Worm (Caenorhabditis elegans) whole organism, young adult: ENCODE results near the gene C03B1.4.

Experiments
- B0019.2 ChIP-seq: fragments of 200-800 bp; sonication (Bioruptor generic); conservative IDR thresholded peaks from 2 replicates; pipeline ENCODE4 v1.3.6; 2022; ENCODE audit warnings: missing genetic modification reagents, missing genetic modification characterization, missing compliant biosample characterization
- F23B12.7 ChIP-seq: sonication (generic microtip); optimal IDR thresholded peaks from 2 replicates; lab custom pipeline; 2017; ENCODE audit warnings: missing genetic modification characterization, mild to moderate bottlenecking, missing compliant biosample characterization, antibody characterized with exemption, moderate library complexity; ENCODE audit not compliant: insufficient read depth
- F49E8.2 ChIP-seq: sonication (generic microtip); optimal IDR thresholded peaks from 3 replicates; lab custom pipeline; 2017; ENCODE audit warnings: missing genetic modification characterization, mild to moderate bottlenecking, missing compliant biosample characterization, antibody characterized with exemption, moderate library complexity; ENCODE audit not compliant: insufficient read depth
- F57C9.4 ChIP-seq: sonication (generic microtip); optimal IDR thresholded peaks from 2 replicates; lab custom pipeline; 2017; ENCODE audit warnings: mild to moderate bottlenecking, missing genetic modification characterization, missing compliant biosample characterization
- K11D2.4 ChIP-seq: fragments of 200-800 bp; sonication (Bioruptor generic); IDR thresholded peaks from 2 replicates; pipeline ENCODE4 v1.3.6; 2022; ENCODE audit warnings: missing genetic modification reagents, missing genetic modification characterization, missing compliant biosample characterization
- T26A5.8 ChIP-seq: sonication (generic microtip); optimal IDR thresholded peaks from 2 replicates; lab custom pipeline; 2016; ENCODE audit warnings: missing genetic modification characterization, missing compliant biosample characterization
- ZK185.1 ChIP-seq: sonication (generic microtip); optimal IDR thresholded peaks from 2 replicates; lab custom pipeline; 2016; ENCODE audit warnings: mild to moderate bottlenecking, missing genetic modification characterization, missing compliant biosample characterization; ENCODE audit not compliant: poor library complexity, severe bottlenecking
- aptf-3 ChIP-seq: fragments of 200-800 bp; sonication (Bioruptor generic); IDR thresholded peaks from 2 replicates; pipeline ENCODE4 v1.3.6; 2022; ENCODE audit warnings: missing genetic modification characterization, missing compliant biosample characterization
- attf-6 ChIP-seq: fragments of 200-800 bp; sonication (Bioruptor generic); IDR thresholded peaks from 2 replicates; pipeline ENCODE4 v1.3.6; 2022; ENCODE audit warnings: missing genetic modification reagents, missing genetic modification characterization, missing compliant biosample characterization
- ccch-3 ChIP-seq: fragments of 200-800 bp; sonication (Bioruptor generic); optimal IDR thresholded peaks from 2 replicates; lab custom pipeline; 2018; ENCODE audit warnings: mild to moderate bottlenecking, missing genetic modification characterization, missing compliant biosample characterization
- ceh-27 ChIP-seq: fragments of 200-800 bp; sonication (Bioruptor generic); optimal IDR thresholded peaks from 2 replicates; lab custom pipeline; 2018; ENCODE audit warnings: mild to moderate bottlenecking, missing genetic modification characterization, moderate library complexity, missing compliant biosample characterization
- ceh-58 ChIP-seq: fragments of 200-800 bp; sonication (Bioruptor generic); IDR thresholded peaks from 2 replicates; pipeline ENCODE4 v1.3.6; 2022; ENCODE audit warnings: missing genetic modification characterization, missing compliant biosample characterization
- dox-1 ChIP-seq: fragments of 200-800 bp; sonication (Bioruptor generic); IDR thresholded peaks from 2 replicates; pipeline ENCODE4 v1.3.6; 2022; ENCODE audit warnings: missing genetic modification reagents, missing genetic modification characterization, missing compliant biosample characterization
- egl-18 ChIP-seq: fragments of 200-800 bp; sonication (Bioruptor generic); IDR thresholded peaks from 2 replicates; pipeline ENCODE4 v1.3.6; 2022; ENCODE audit warnings: missing genetic modification reagents, missing genetic modification characterization, missing compliant biosample characterization
- ets-4 ChIP-seq: fragments of 200-800 bp; sonication (Bioruptor generic); optimal IDR thresholded peaks from 2 replicates; lab custom pipeline; 2018; ENCODE audit warnings: mild to moderate bottlenecking, missing genetic modification characterization, missing compliant biosample characterization
- him-1 ChIP-seq: sonication (generic microtip); optimal IDR thresholded peaks from 2 replicates; lab custom pipeline; 2016; ENCODE audit warnings: missing genotype, missing genetic modification reagents, missing genetic modification characterization, missing compliant biosample characterization
- hmg-1.2 ChIP-seq: fragments of 200-800 bp; sonication (Bioruptor generic); IDR thresholded peaks from 2 replicates; pipeline ENCODE4 v1.3.6; 2022; ENCODE audit warnings: missing genetic modification reagents, missing genetic modification characterization, missing compliant biosample characterization
- hmg-20 ChIP-seq: fragments of 200-800 bp; sonication (Bioruptor generic); IDR thresholded peaks from 2 replicates; pipeline ENCODE4 v1.3.6; 2022; ENCODE audit warnings: missing genetic modification reagents, missing genetic modification characterization, missing compliant biosample characterization
- lag-1 ChIP-seq: fragments of 200-800 bp; sonication (Bioruptor generic); IDR thresholded peaks from 2 replicates; pipeline ENCODE4 v1.3.6; 2022; ENCODE audit warnings: missing genetic modification reagents, missing genetic modification characterization, missing compliant biosample characterization
- let-526 ChIP-seq: fragments of 200-800 bp; sonication (Bioruptor generic); IDR thresholded peaks from 2 replicates; pipeline ENCODE4 v1.3.6; 2022; ENCODE audit warnings: missing genetic modification reagents, missing genetic modification characterization, missing compliant biosample characterization
- let-607 ChIP-seq, 2 experiments: fragments of 200-800 bp in 1 of 2; sonication (Bioruptor generic) in 1 of 2; sonication (generic microtip) in 1 of 2; optimal IDR thresholded peaks; 2 replicates each; lab custom pipeline; 2016 to 2018; ENCODE audit warnings: mild to moderate bottlenecking in 2 of 2, missing compliant biosample characterization in 2 of 2, missing genetic modification characterization in 2 of 2, moderate library complexity in 2 of 2, missing genotype in 1 of 2
- lin-35 ChIP-seq, 3 experiments: fragments of 150-350 bp in 2 of 3; sonication (generic microtip) in 1 of 3; optimal IDR thresholded peaks; 2 replicates each; lab custom pipeline; 2014 to 2018; ENCODE audit warnings: missing biosample characterization in 3 of 3, missing genetic modification characterization in 3 of 3, missing genetic modification reagents in 3 of 3
- madf-3 ChIP-seq: fragments of 200-800 bp; sonication (Bioruptor generic); IDR thresholded peaks from 2 replicates; pipeline ENCODE4 v1.3.6; 2022; ENCODE audit warnings: missing genetic modification reagents, missing genetic modification characterization, missing compliant biosample characterization
- madf-8 ChIP-seq: fragments of 200-800 bp; sonication (Bioruptor generic); conservative IDR thresholded peaks from 2 replicates; pipeline ENCODE4 v1.3.6; 2022; ENCODE audit warnings: missing genetic modification reagents, missing genetic modification characterization, missing compliant biosample characterization
- nfyb-1 ChIP-seq: fragments of 200-800 bp; sonication (Bioruptor generic); IDR thresholded peaks from 2 replicates; pipeline ENCODE4 v1.3.6; 2022; ENCODE audit warnings: missing genetic modification reagents, missing genetic modification characterization, missing compliant biosample characterization
- nhr-120 ChIP-seq: fragments of 200-800 bp; sonication (Bioruptor generic); IDR thresholded peaks from 2 replicates; pipeline ENCODE4 v1.3.6; 2022; ENCODE audit warnings: missing genetic modification characterization, missing compliant biosample characterization
- pha-4 ChIP-seq: fragments of 150-350 bp; sonication (generic microtip); optimal IDR thresholded peaks from 2 replicates; lab custom pipeline; 2014; ENCODE audit warnings: missing biosample characterization, missing genetic modification reagents, missing genetic modification characterization
- sea-2 ChIP-seq: fragments of 200-800 bp; sonication (Bioruptor generic); IDR thresholded peaks from 2 replicates; pipeline ENCODE4 v1.3.6; 2022; ENCODE audit warnings: missing genetic modification characterization, missing compliant biosample characterization
- snpc-1.3 ChIP-seq: sonication (generic microtip); optimal IDR thresholded peaks from 2 replicates; lab custom pipeline; 2017; ENCODE audit warnings: missing genetic modification characterization, mild to moderate bottlenecking, missing compliant biosample characterization, antibody characterized with exemption, moderate library complexity, missing genotype, missing genetic modification reagents; ENCODE audit not compliant: insufficient read depth
- snpc-3.4 ChIP-seq: sonication (generic microtip); optimal IDR thresholded peaks from 2 replicates; lab custom pipeline; 2017; ENCODE audit warnings: missing genetic modification characterization, mild to moderate bottlenecking, missing compliant biosample characterization, antibody characterized with exemption, moderate library complexity, missing genotype, missing genetic modification reagents
- sptf-2 ChIP-seq: fragments of 200-800 bp; sonication (Bioruptor generic); optimal IDR thresholded peaks from 2 replicates; lab custom pipeline; 2018; ENCODE audit warnings: mild to moderate bottlenecking, missing genetic modification characterization, missing compliant biosample characterization
- zfh-2 ChIP-seq: fragments of 200-800 bp; sonication (Bioruptor generic); conservative IDR thresholded peaks from 2 replicates; pipeline ENCODE4 v1.3.6; 2022; ENCODE audit warnings: missing genetic modification reagents, missing genetic modification characterization, missing compliant biosample characterization
- ztf-25 ChIP-seq: fragments of 200-800 bp; sonication (Bioruptor generic); IDR thresholded peaks from 2 replicates; pipeline ENCODE4 v1.3.6; 2022; ENCODE audit warnings: missing genetic modification reagents, missing genetic modification characterization, missing compliant biosample characterization
- ztf-26 ChIP-seq: sonication (generic microtip); optimal IDR thresholded peaks from 2 replicates; lab custom pipeline; 2017; ENCODE audit warnings: missing genetic modification characterization, missing compliant biosample characterization
- ztf-3 ChIP-seq: fragments of 200-800 bp; sonication (Bioruptor generic); optimal IDR thresholded peaks from 2 replicates; lab custom pipeline; 2018; ENCODE audit warnings: mild to moderate bottlenecking, missing genetic modification characterization, missing compliant biosample characterization

Gene C03B1.4

DNA sequence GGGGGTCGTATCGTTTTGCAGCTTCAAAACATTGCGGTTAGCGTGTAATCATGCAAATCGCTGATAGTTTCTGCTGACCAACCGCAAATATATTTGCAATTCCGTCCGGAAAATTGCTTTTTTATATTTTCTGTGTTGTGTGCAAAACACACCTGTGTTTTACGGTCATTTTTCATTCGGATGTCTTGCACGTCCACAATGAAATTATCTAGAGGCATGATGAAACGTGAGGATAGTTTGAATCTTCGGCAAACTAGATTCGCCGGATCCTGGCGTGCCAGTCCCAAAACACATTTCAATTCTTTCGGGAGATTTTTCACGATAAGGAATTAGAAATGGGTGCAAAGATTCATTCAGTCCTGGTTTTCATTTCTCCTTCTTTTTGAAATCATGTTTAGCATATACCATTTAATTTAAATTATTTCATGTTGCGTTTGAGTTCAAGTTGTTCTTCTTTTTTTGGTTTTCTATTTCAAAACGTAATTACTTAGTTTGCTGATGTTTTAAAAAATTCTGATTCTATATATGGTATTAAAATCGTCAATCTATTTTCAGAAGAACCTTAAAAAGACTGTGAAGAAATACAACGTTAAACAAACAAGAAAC is 9.2 kb upstream of the C03B1.4 start, which contains the start of gene C03B1.5:
Gene C03B1.5 (plus strand): TSS at position 556 of the 606 bp plus-strand sequence.
- TF ChIP-seq ztf-3 (GFP tag; lab: Kevin White, UChicago), result no peak
- no peak for TF ChIP-seq hmg-1.2
- no peak for TF ChIP-seq him-1 (tag; lab: Kevin White, UChicago)
- no peak for TF ChIP-seq attf-6 (GFP tag; lab: Robert Waterston, UW)
- no peak for TF ChIP-seq F49E8.2 (tag; lab: Kevin White, UChicago)
- TF ChIP-seq madf-8, result no peak
- TF ChIP-seq egl-18 (GFP tag; lab: Robert Waterston, UW), result no peak

- TF ChIP-seq ceh-27 (GFP tag; lab: Kevin White, UChicago), result no peak
- TF ChIP-seq nhr-120 (GFP tag; lab: Robert Waterston, UW), result no peak
- TF ChIP-seq ccch-3 (GFP tag; lab: Kevin White, UChicago), result no peak
- no peak for TF ChIP-seq aptf-3 (GFP tag; lab: Robert Waterston, UW)
- TF ChIP-seq F57C9.4, result no peak
- no peak for TF ChIP-seq hmg-20 (GFP tag; lab: Robert Waterston, UW)
- TF ChIP-seq ztf-3 (GFP tag; lab: Kevin White, UChicago), result no peak
- TF ChIP-seq dox-1 (GFP tag; lab: Robert Waterston, UW), result no peak
- no peak for TF ChIP-seq sptf-2 (GFP tag; lab: Kevin White, UChicago)
- no peak for TF ChIP-seq ztf-26 (tag; lab: Kevin White, UChicago)
- TF ChIP-seq zfh-2 (GFP tag; lab: Robert Waterston, UW), result no peak
- no peak for TF ChIP-seq let-607 (tag; optimal IDR thresholded peaks at IDR 0.05; lab: Kevin White, UChicago)
- no peak for TF ChIP-seq madf-3 (GFP tag; lab: Robert Waterston, UW)
- TF ChIP-seq ZK185.1, result no peak
- no peak for TF ChIP-seq let-526 (GFP tag; lab: Robert Waterston, UW)
- TF ChIP-seq F23B12.7 (tag; lab: Kevin White, UChicago), result no peak
- no peak for TF ChIP-seq lag-1 (GFP tag; lab: Robert Waterston, UW)
- TF ChIP-seq ceh-58 (GFP tag; lab: Robert Waterston, UW), result no peak
- TF ChIP-seq B0019.2 (GFP tag; lab: Robert Waterston, UW), result no peak
These were observed 6.5 kb upstream of the C03B1.4 start, which contains the start of gene C03B1.10 for ce11 chrX:6357772-6358171. Gene C03B1.10, minus strand, starts transcription at chrX:6357872.

- TF ChIP-seq F57C9.4 (no peak), ztf-25 (GFP tag; lab: Robert Waterston, UW) (no peak)
These were observed 4.2 kb upstream of the C03B1.4 start for ce11 chrX:6360077-6360476.

ce11 chrX:6360658-6361057 is 3.6 kb upstream of the C03B1.4 start, which contains the start of gene C03B1.14:
Gene C03B1.14, minus strand, starts transcription at chrX:6360758.
- no peak for TF ChIP-seq pha-4 (tag; lab: Kevin White, UChicago)
- TF ChIP-seq sea-2, result no peak
- no peak for TF ChIP-seq lin-35 (GFP tag; optimal IDR thresholded peaks at IDR 0.05; lab: Kevin White, UChicago)
- no peak for TF ChIP-seq snpc-3.4
- no peak for TF ChIP-seq him-1 (tag; lab: Kevin White, UChicago)
- TF ChIP-seq nfyb-1 (GFP tag; lab: Robert Waterston, UW), result no peak
- no peak for TF ChIP-seq T26A5.8 (tag; lab: Kevin White, UChicago)
- no peak for TF ChIP-seq ets-4 (GFP tag; lab: Kevin White, UChicago)
- TF ChIP-seq ztf-3 (GFP tag; lab: Kevin White, UChicago), result no peak
- no peak for TF ChIP-seq snpc-1.3
- no peak for TF ChIP-seq K11D2.4 (GFP tag; lab: Robert Waterston, UW)
- TF ChIP-seq, all 124 proteins: peak for 0
